Fruit fly (Drosophila melanogaster) whole organism, embryonic: Measurements from ENCODE around the gene CG11562.
A peak's percentile ranks its signal among the peaks of the same experiment; 100 is the strongest.

Source experiments
- Ada2b ChIP-seq: fragments of 200-800 bp; sonication (Bioruptor generic); IDR thresholded peaks from 2 replicates; pipeline ENCODE4 v1.3.6; 2022; ENCODE audit warnings: missing biosample characterization, missing genetic modification characterization
- Asciz ChIP-seq: fragments of 200-800 bp; sonication (Bioruptor generic); optimal IDR thresholded peaks from 2 replicates; lab custom pipeline; 2017; ENCODE audit warnings: missing biosample characterization, mild to moderate bottlenecking, missing genetic modification characterization, missing genetic modification reagents
- Awh ChIP-seq: fragments of 200-800 bp; sonication (Bioruptor generic); IDR thresholded peaks from 2 replicates; pipeline ENCODE4, ENCODE4 v1.3.6; 2022; ENCODE audit warnings: missing biosample characterization, missing genetic modification characterization
- B-H2 ChIP-seq: fragments of 200-800 bp; sonication (Bioruptor generic); optimal IDR thresholded peaks from 2 replicates; lab custom pipeline; 2018; ENCODE audit warnings: missing biosample characterization, mild to moderate bottlenecking, missing genetic modification characterization
- BEAF-32 ChIP-seq: fragments of 200-800 bp; sonication (Bioruptor generic); optimal IDR thresholded peaks from 3 replicates; lab custom pipeline; 2017; ENCODE audit warnings: missing biosample characterization, missing genetic modification characterization, mild to moderate bottlenecking, moderate library complexity, missing genetic modification reagents
- Bdp1 ChIP-seq: fragments of 200-800 bp; sonication (Bioruptor generic); optimal IDR thresholded peaks from 3 replicates; lab custom pipeline; 2016; ENCODE audit warnings: missing biosample characterization, missing genetic modification characterization
- Bteb2 ChIP-seq: fragments of 200-800 bp; sonication (Bioruptor generic); optimal IDR thresholded peaks from 2 replicates; lab custom pipeline; 2016; ENCODE audit warnings: missing biosample characterization, missing genetic modification characterization
- CG11723 ChIP-seq: fragments of 200-800 bp; sonication (Bioruptor generic); optimal IDR thresholded peaks from 2 replicates; lab custom pipeline; 2017; ENCODE audit warnings: missing biosample characterization, mild to moderate bottlenecking, missing genetic modification characterization
- CG12236 ChIP-seq: fragments of 200-800 bp; sonication (Bioruptor generic); optimal IDR thresholded peaks from 2 replicates; lab custom pipeline; 2016; ENCODE audit warnings: missing biosample characterization, missing genetic modification characterization
- CG12659 ChIP-seq: fragments of 200-800 bp; sonication (Bioruptor generic); optimal IDR thresholded peaks from 3 replicates; lab custom pipeline; 2017; ENCODE audit warnings: mild to moderate bottlenecking, missing biosample characterization, missing genetic modification reagents, missing genetic modification characterization
- CG13287 ChIP-seq: fragments of 200-800 bp; sonication (Bioruptor generic); IDR thresholded peaks from 2 replicates; pipeline ENCODE4 v1.3.6; 2022; ENCODE audit warnings: missing biosample characterization, missing genetic modification characterization; ENCODE audit not compliant: partially characterized antibody
- CG14710 ChIP-seq: fragments of 200-800 bp; sonication (Bioruptor generic); optimal IDR thresholded peaks from 3 replicates; lab custom pipeline; 2019; ENCODE audit warnings: missing biosample characterization, mild to moderate bottlenecking, missing genetic modification characterization, moderate library complexity
- CG16815 ChIP-seq: fragments of 200-800 bp; sonication (Bioruptor generic); optimal IDR thresholded peaks from 3 replicates; lab custom pipeline; 2017; ENCODE audit warnings: missing biosample characterization, mild to moderate bottlenecking, missing genetic modification characterization
- CG16863 ChIP-seq: fragments of 200-800 bp; sonication (Bioruptor generic); optimal IDR thresholded peaks from 3 replicates; lab custom pipeline; 2016; ENCODE audit warnings: missing biosample characterization, missing genetic modification characterization
- CG17829 ChIP-seq: fragments of 200-800 bp; optimal IDR thresholded peaks from 2 replicates; lab custom pipeline; 2019; ENCODE audit warnings: missing biosample characterization, mild to moderate bottlenecking, missing genetic modification characterization, moderate library complexity
- CG18476 ChIP-seq: fragments of 200-800 bp; sonication (Bioruptor generic); optimal IDR thresholded peaks from 2 replicates; lab custom pipeline; 2016; ENCODE audit warnings: missing biosample characterization, mild to moderate bottlenecking, missing genetic modification characterization
- CG2202 ChIP-seq: fragments of 200-800 bp; sonication (Bioruptor generic); optimal IDR thresholded peaks from 2 replicates; lab custom pipeline; 2018; ENCODE audit warnings: missing biosample characterization, mild to moderate bottlenecking, missing genetic modification characterization
- CG3838 ChIP-seq: fragments of 200-800 bp; sonication (Bioruptor generic); optimal IDR thresholded peaks from 3 replicates; lab custom pipeline; 2016; ENCODE audit warnings: missing biosample characterization, missing genetic modification characterization
- CG4707 ChIP-seq: fragments of 200-800 bp; sonication (Bioruptor generic); optimal IDR thresholded peaks from 2 replicates; lab custom pipeline; 2018; ENCODE audit warnings: missing biosample characterization, mild to moderate bottlenecking, missing genetic modification characterization, moderate library complexity
- CG4730 ChIP-seq: fragments of 200-800 bp; sonication (Bioruptor generic); IDR thresholded peaks from 2 replicates; pipeline ENCODE4 v1.3.6; 2022; ENCODE audit warnings: missing biosample characterization, missing genetic modification characterization
- CG5245 ChIP-seq: fragments of 200-800 bp; sonication (Bioruptor generic); optimal IDR thresholded peaks from 3 replicates; lab custom pipeline; 2016; ENCODE audit warnings: missing biosample characterization, missing genetic modification characterization
- CG6765 ChIP-seq: fragments of 200-800 bp; sonication (Bioruptor generic); optimal IDR thresholded peaks from 3 replicates; lab custom pipeline; 2017; ENCODE audit warnings: missing biosample characterization, mild to moderate bottlenecking, missing genetic modification characterization
- CG6813 ChIP-seq: fragments of 200-800 bp; sonication (Bioruptor generic); optimal IDR thresholded peaks from 2 replicates; lab custom pipeline; 2017; ENCODE audit warnings: missing biosample characterization, missing genetic modification characterization, mild to moderate bottlenecking, moderate library complexity, missing genetic modification reagents
- CG8089 ChIP-seq: fragments of 200-800 bp; sonication (Bioruptor generic); optimal IDR thresholded peaks from 3 replicates; lab custom pipeline; 2016; ENCODE audit warnings: missing biosample characterization, missing genetic modification characterization
- CG9797 ChIP-seq: fragments of 200-800 bp; sonication (Bioruptor generic); optimal IDR thresholded peaks from 3 replicates; lab custom pipeline; 2018; ENCODE audit warnings: missing biosample characterization, mild to moderate bottlenecking, missing genetic modification characterization
- Dbx ChIP-seq: fragments of 200-800 bp; sonication (Bioruptor generic); IDR thresholded peaks from 3 replicates; pipeline ENCODE4 v1.3.6; 2022; ENCODE audit warnings: missing biosample characterization, missing genetic modification characterization
- Dek ChIP-seq: fragments of 200-800 bp; sonication (Bioruptor generic); optimal IDR thresholded peaks from 3 replicates; lab custom pipeline; 2019; ENCODE audit warnings: missing biosample characterization, mild to moderate bottlenecking, missing genetic modification characterization, moderate library complexity
- Elba2 ChIP-seq: fragments of 200-800 bp; sonication (Bioruptor generic); optimal IDR thresholded peaks from 3 replicates; lab custom pipeline; 2016; ENCODE audit warnings: missing biosample characterization, missing genetic modification characterization
- Hand ChIP-seq: fragments of 200-800 bp; sonication (Bioruptor generic); optimal IDR thresholded peaks from 2 replicates; lab custom pipeline; 2017; ENCODE audit warnings: mild to moderate bottlenecking, missing biosample characterization, missing genetic modification reagents, missing genetic modification characterization
- Mes4 ChIP-seq: fragments of 200-800 bp; sonication (Bioruptor generic); optimal IDR thresholded peaks from 2 replicates; lab custom pipeline; 2016; ENCODE audit warnings: missing biosample characterization, missing genetic modification characterization
- Oli ChIP-seq: fragments of 200-800 bp; sonication (Bioruptor generic); optimal IDR thresholded peaks from 2 replicates; lab custom pipeline; 2018; ENCODE audit warnings: missing biosample characterization, mild to moderate bottlenecking, missing genetic modification characterization, moderate library complexity
- Opbp ChIP-seq: fragments of 200-800 bp; sonication (Bioruptor generic); IDR thresholded peaks from 3 replicates; pipeline ENCODE4 v1.3.6; 2022; ENCODE audit warnings: missing biosample characterization, missing genetic modification characterization; ENCODE audit not compliant: partially characterized antibody
- ap ChIP-seq: fragments of 200-800 bp; sonication (Bioruptor generic); IDR thresholded peaks from 2 replicates; pipeline ENCODE4 v1.3.6; 2022; ENCODE audit warnings: missing biosample characterization, missing genetic modification characterization
- bab2 ChIP-seq: fragments of 200-800 bp; sonication (Bioruptor generic); optimal IDR thresholded peaks from 2 replicates; lab custom pipeline; 2016; ENCODE audit warnings: missing biosample characterization, missing genetic modification characterization
- bcd ChIP-seq: fragments of 200-800 bp; sonication (Bioruptor generic); optimal IDR thresholded peaks from 2 replicates; lab custom pipeline; 2017; ENCODE audit warnings: missing biosample characterization, mild to moderate bottlenecking, missing genetic modification characterization
- bigmax ChIP-seq: fragments of 200-800 bp; sonication (Bioruptor generic); optimal IDR thresholded peaks from 2 replicates; lab custom pipeline; 2018; ENCODE audit warnings: missing biosample characterization, mild to moderate bottlenecking, missing genetic modification characterization
- cas ChIP-seq: fragments of 200-800 bp; sonication (Bioruptor generic); IDR thresholded peaks from 2 replicates; pipeline ENCODE4 v1.3.6; 2022; ENCODE audit warnings: missing biosample characterization, missing genetic modification characterization
- croc ChIP-seq: fragments of 200-800 bp; sonication (Bioruptor generic); conservative IDR thresholded peaks from 3 replicates; pipeline ENCODE4 v1.3.6; 2022; ENCODE audit warnings: missing biosample characterization, missing genetic modification characterization
- da ChIP-seq: fragments of 200-800 bp; sonication (Bioruptor generic); optimal IDR thresholded peaks from 2 replicates; lab custom pipeline; 2016; ENCODE audit warnings: missing biosample characterization, missing genetic modification characterization
- ems ChIP-seq: fragments of 200-800 bp; sonication (Bioruptor generic); optimal IDR thresholded peaks from 3 replicates; lab custom pipeline; 2016; ENCODE audit warnings: missing biosample characterization, missing genetic modification characterization
- gfzf ChIP-seq: fragments of 200-800 bp; sonication (Bioruptor generic); optimal IDR thresholded peaks from 2 replicates; lab custom pipeline; 2016; ENCODE audit warnings: missing biosample characterization, mild to moderate bottlenecking, missing genetic modification characterization, moderate library complexity
- mam ChIP-seq: fragments of 200-800 bp; sonication (Bioruptor generic); optimal IDR thresholded peaks from 3 replicates; lab custom pipeline; 2016; ENCODE audit warnings: missing biosample characterization, missing genetic modification characterization
- nerfin-2 ChIP-seq: fragments of 200-800 bp; sonication (Bioruptor generic); IDR thresholded peaks from 2 replicates; pipeline ENCODE4 v1.3.6; 2022; ENCODE audit warnings: missing biosample characterization, missing genetic modification characterization; ENCODE audit not compliant: partially characterized antibody
- p53 ChIP-seq: fragments of 200-800 bp; sonication (Bioruptor generic); optimal IDR thresholded peaks from 2 replicates; lab custom pipeline; 2016; ENCODE audit warnings: missing biosample characterization, missing genetic modification characterization
- schlank ChIP-seq: fragments of 200-800 bp; sonication (Bioruptor generic); optimal IDR thresholded peaks from 2 replicates; lab custom pipeline; 2018; ENCODE audit warnings: missing biosample characterization, mild to moderate bottlenecking, missing genetic modification characterization
- stwl ChIP-seq: fragments of 200-800 bp; sonication (Bioruptor generic); optimal IDR thresholded peaks from 3 replicates; lab custom pipeline; 2018; ENCODE audit warnings: missing biosample characterization, mild to moderate bottlenecking, missing genetic modification characterization, moderate library complexity
- tin ChIP-seq: fragments of 200-800 bp; sonication (Bioruptor generic); optimal IDR thresholded peaks from 3 replicates; lab custom pipeline; 2016; ENCODE audit warnings: missing biosample characterization, missing genetic modification characterization
- vfl ChIP-seq: fragments of 200-800 bp; sonication (Bioruptor generic); optimal IDR thresholded peaks from 2 replicates; lab custom pipeline; 2016; ENCODE audit warnings: missing biosample characterization, missing genetic modification characterization
- wek ChIP-seq: fragments of 200-800 bp; sonication (Bioruptor generic); optimal IDR thresholded peaks from 3 replicates; lab custom pipeline; 2018; ENCODE audit warnings: missing biosample characterization, mild to moderate bottlenecking, missing genetic modification characterization, moderate library complexity
- wor ChIP-seq: fragments of 200-800 bp; sonication (Bioruptor generic); IDR thresholded peaks from 2 replicates; pipeline ENCODE4 v1.3.6; 2022; ENCODE audit warnings: missing biosample characterization, missing genetic modification characterization
- z ChIP-seq: fragments of 200-800 bp; sonication (Bioruptor generic); IDR thresholded peaks from 3 replicates; pipeline ENCODE4 v1.3.6; 2022; ENCODE audit warnings: missing biosample characterization, missing genetic modification characterization

The CG11562 gene

DNA sequence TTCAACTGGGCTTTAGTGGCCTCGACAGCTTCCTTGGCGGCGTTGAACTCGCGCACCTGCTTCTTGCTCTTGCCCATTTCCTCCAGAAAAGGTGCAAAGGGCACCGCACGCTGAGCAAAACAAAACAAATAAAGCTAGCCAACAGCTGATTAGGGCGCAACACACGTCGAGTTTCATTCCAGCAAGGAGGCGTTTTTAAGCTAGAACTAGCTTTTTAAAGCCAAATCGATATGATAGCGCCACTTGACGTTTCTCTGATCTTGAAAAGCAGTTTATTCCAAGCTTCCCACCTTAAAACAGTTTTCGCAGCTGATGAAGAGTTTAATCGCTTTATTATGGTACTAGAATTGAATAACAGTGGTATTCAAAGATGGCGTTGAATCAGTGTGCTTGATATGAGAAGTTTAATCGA lies 9.1 kb upstream of the CG11562 start, which contains the start of gene CG11601 (continued):
- TF ChIP-seq wor (GFP tag; lab: Robert Waterston, UW) (no peak), CG6765 (GFP tag; lab: Kevin White, UChicago) (no peak), Opbp (GFP tag; lab: Robert Waterston, UW) (no peak), CG4707 (no peak), Ada2b (no peak), vfl (GFP tag; lab: Kevin White, UChicago) (peak; percentile 18), CG17829 (tag; lab: Kevin White, UChicago) (peak; percentile 34), Bdp1 (GFP tag; lab: Kevin White, UChicago) (no peak), stwl (tag; lab: Kevin White, UChicago) (no peak), Asciz (no peak), CG12236 (no peak), nerfin-2 (no peak), CG5245 (GFP tag; lab: Kevin White, UChicago) (no peak), BEAF-32 (GFP tag; lab: Kevin White, UChicago) (peak; percentile 40), mam (GFP tag; lab: Kevin White, UChicago) (no peak), wek (no peak), bab2 (GFP tag; lab: Kevin White, UChicago) (no peak), da (GFP tag; lab: Kevin White, UChicago) (no peak), Awh (GFP tag; lab: Robert Waterston, UW) (no peak), CG4730 (GFP tag; lab: Robert Waterston, UW) (no peak), cas (GFP tag; lab: Robert Waterston, UW) (no peak), croc (GFP tag; lab: Robert Waterston, UW) (no peak), ap (no peak), B-H2 (peak; percentile 30), bigmax (no peak), Oli (tag; lab: Kevin White, UChicago) (no peak), CG9797 (GFP tag; lab: Kevin White, UChicago) (peak; percentile 14), z (GFP tag; lab: Robert Waterston, UW) (no peak), Mes4 (GFP tag; lab: Kevin White, UChicago) (peak; percentile 20), CG16815 (GFP tag; lab: Kevin White, UChicago) (no peak)

DNA sequence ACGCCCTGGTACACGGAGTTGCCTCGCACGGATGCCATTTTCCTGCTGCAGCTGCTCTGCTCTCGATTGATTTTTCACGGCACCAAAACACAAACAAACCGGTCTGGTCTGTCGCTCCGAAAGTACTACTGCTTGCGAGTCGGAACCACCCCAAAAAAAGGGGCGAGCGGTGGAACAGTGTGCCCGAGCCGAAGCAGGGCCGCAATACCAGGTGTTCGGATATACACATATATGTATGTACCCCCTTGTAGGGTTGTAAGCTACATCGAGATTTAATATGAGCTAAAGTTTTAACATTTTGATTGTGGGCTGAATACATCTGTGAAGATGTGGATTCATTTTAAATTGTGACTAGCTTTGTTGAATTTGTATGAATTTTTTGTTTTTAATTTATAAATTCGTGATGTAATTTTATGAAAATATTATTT lies 6.6 kb upstream of the CG11562 start:
- TF ChIP-seq schlank (tag; lab: Kevin White, UChicago) (no peak), CG18476 (GFP tag; lab: Kevin White, UChicago) (peak; percentile 49), CG12659 (GFP tag; lab: Kevin White, UChicago) (peak; percentile 80), p53 (no peak), Oli (tag; lab: Kevin White, UChicago) (peak; percentile 52), Hand (GFP tag; lab: Kevin White, UChicago) (peak; percentile 27), ems (peak; percentile 54), CG2202 (no peak), CG14710 (tag; lab: Kevin White, UChicago) (peak; percentile 65), z (GFP tag; lab: Robert Waterston, UW) (0 out of 3 replicates have a peak, but pooled peaks have one; percentile 24), Elba2 (GFP tag; lab: Kevin White, UChicago) (no peak), CG3838 (no peak), Dek (tag; lab: Kevin White, UChicago) (peak; percentile 63), CG11723 (GFP tag; lab: Kevin White, UChicago) (no peak), CG8089 (peak; percentile 27), bcd (GFP tag; lab: Kevin White, UChicago) (peak; percentile 5), gfzf (peak; percentile 85), CG6813 (GFP tag; lab: Kevin White, UChicago) (peak; percentile 65), Dbx (GFP tag; lab: Robert Waterston, UW) (peak; percentile 64; the same call in 2 of the 3 replicates), tin (peak; percentile 47), Bteb2 (peak; percentile 48), CG6765 (GFP tag; lab: Kevin White, UChicago) (no peak), mam (GFP tag; lab: Kevin White, UChicago) (peak; percentile 42), CG13287 (GFP tag; lab: Robert Waterston, UW) (peak; percentile 41; the same call in 1 of the 2 replicates), CG16863 (GFP tag; lab: Kevin White, UChicago) (peak; percentile 34)
